Worm (Caenorhabditis elegans): ENCODE measurements around the gene lido-9.

lido-9 gene

ce11 chrII:2987854-2988350 lies 12.7 kb upstream of the lido-9 start, which contains the start of gene lido-7 (continued):
- TF ChIP-seq lim-7 (GFP tag; IDR thresholded peaks at IDR 0.05) (no peak), zfp-2 (tag; optimal IDR thresholded peaks at IDR 0.05) (no peak)

ce11 chrII:2989076-2989475 lies 11.5 kb upstream of the lido-9 start:
- 0 out of 2 replicates have a peak, but pooled peaks have one; percentile 20 for TF ChIP-seq madf-9 (GFP tag; conservative IDR thresholded peaks at IDR 0.05)
- TF ChIP-seq dmd-8 (GFP tag; IDR thresholded peaks at IDR 0.05) = 0 out of 2 replicates have a peak, but pooled peaks have one; percentile 22
- TF ChIP-seq set-16 (GFP tag; IDR thresholded peaks at IDR 0.05) = peak; percentile 75

DNA sequence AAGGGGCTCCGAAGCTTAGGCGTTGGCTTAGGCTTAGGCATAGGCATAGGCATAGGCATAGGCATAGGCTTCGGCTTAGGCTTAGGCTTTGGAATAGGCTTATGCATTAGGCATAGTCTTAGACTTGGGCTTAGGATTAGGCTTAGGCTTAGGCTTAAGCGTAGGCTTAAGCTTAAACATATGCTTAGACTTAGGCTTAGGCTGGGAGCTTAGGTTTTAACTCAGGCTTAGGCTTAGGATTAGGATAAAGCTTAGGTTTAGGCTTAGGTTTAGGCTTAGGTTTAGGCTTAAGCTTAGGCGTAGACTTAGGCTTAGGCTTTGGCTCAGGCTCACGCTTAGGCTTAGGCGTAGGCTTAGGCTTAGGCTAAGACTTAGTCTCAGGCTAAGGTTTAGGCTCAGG lies 10.5 kb upstream of the lido-9 start:
- TF ChIP-seq lsy-2 (tag; optimal IDR thresholded peaks at IDR 0.05) (no peak), lin-1 (GFP tag; IDR thresholded peaks at IDR 0.05) (no peak), unc-62 (GFP tag; optimal IDR thresholded peaks at IDR 0.05 in 1 of 2) (peak in 1 of 2 experiments; percentile 75), unc-62 (tag; optimal IDR thresholded peaks at IDR 0.05) (no peak)

DNA sequence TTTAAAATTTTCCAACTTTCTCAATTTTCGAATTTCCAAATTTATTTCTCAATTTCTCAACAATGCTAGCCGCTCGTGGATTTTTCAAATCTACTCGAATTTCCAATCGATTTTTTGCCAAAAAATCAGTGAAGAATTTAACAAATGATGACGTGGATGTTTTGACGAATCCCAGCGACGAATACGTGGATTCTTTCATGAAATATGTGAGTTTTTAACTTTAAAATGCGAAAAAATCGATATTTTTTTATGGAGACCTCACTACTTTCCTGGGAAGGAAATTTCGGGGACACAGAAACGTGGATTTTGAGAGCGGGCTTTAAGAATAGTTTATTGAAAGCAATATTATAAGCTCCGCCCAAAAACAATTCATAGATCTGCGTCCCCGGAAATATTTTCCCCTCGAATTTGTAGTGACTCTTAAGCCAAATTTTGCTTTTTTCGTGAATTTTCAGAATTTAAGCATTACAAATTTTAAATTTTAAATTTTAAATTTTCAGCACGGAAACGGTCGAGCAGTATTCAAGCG lies 8.9 kb upstream of the lido-9 start, which contains the start of gene K08A2.2:
Gene K08A2.2, plus strand, starts transcription at position 51 of the 529 bp plus-strand sequence.
- peak in 1 of 2 experiments; percentile 35 for TF ChIP-seq hif-1 (tag; optimal IDR thresholded peaks at IDR 0.05)
- TF ChIP-seq unc-130 (GFP tag; optimal IDR thresholded peaks at IDR 0.05) = peak; percentile 31
- no peak for TF ChIP-seq madf-5 (GFP tag; IDR thresholded peaks at IDR 0.05)
- TF ChIP-seq daf-16 (GFP tag; optimal IDR thresholded peaks at IDR 0.05) = no peak
- no peak for TF ChIP-seq daf-16 (tag; optimal IDR thresholded peaks at IDR 0.05)
- no peak for TF ChIP-seq dpl-1 (GFP tag; optimal IDR thresholded peaks at IDR 0.05)
- 0 out of 2 replicates have a peak, but pooled peaks have one; percentile 34 for TF ChIP-seq ZK337.2 (GFP tag; IDR thresholded peaks at IDR 0.05)
- TF ChIP-seq T20F7.1 (GFP tag; optimal IDR thresholded peaks at IDR 0.05) = no peak
- TF ChIP-seq nhr-6 (tag; optimal IDR thresholded peaks at IDR 0.05) = no peak
- TF ChIP-seq nhr-237 (tag; optimal IDR thresholded peaks at IDR 0.05) = no peak
- peak; percentile 91 for TF ChIP-seq mes-2 (tag; optimal IDR thresholded peaks at IDR 0.05; ENCODE audit: poor library complexity, severe bottlenecking)
- TF ChIP-seq dmd-9 (GFP tag; IDR thresholded peaks at IDR 0.05) = peak; percentile 18; the same call in 1 of the 2 replicates
- TF ChIP-seq ceh-44 (GFP tag; IDR thresholded peaks at IDR 0.05) = 0 out of 2 replicates have a peak, but pooled peaks have one; percentile 46

DNA sequence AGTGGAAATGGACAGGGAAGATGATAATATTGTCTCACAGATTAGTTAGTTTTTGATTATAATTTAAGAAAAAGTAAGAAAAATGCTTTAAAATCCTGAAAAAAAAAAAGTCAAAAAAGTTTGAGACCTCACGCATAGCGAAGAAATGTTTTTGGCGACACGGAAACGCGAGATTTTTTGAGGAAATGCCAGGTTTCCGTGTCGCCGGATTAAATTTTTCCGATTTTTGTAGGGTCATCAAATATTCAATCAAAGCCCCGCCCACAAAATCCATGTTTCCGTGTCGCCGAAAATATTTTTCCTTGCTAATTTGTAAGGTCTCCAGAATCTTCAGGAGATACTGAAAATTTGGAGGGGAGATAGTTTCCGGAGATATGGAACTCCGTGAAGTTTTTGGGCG lies 8.3 kb upstream of the lido-9 start:
- TF ChIP-seq mes-2 (tag; optimal IDR thresholded peaks at IDR 0.05; ENCODE audit: poor library complexity, severe bottlenecking) (peak; percentile 53), unc-130 (GFP tag; optimal IDR thresholded peaks at IDR 0.05) (no peak), dmd-8 (GFP tag; IDR thresholded peaks at IDR 0.05) (no peak)

DNA sequence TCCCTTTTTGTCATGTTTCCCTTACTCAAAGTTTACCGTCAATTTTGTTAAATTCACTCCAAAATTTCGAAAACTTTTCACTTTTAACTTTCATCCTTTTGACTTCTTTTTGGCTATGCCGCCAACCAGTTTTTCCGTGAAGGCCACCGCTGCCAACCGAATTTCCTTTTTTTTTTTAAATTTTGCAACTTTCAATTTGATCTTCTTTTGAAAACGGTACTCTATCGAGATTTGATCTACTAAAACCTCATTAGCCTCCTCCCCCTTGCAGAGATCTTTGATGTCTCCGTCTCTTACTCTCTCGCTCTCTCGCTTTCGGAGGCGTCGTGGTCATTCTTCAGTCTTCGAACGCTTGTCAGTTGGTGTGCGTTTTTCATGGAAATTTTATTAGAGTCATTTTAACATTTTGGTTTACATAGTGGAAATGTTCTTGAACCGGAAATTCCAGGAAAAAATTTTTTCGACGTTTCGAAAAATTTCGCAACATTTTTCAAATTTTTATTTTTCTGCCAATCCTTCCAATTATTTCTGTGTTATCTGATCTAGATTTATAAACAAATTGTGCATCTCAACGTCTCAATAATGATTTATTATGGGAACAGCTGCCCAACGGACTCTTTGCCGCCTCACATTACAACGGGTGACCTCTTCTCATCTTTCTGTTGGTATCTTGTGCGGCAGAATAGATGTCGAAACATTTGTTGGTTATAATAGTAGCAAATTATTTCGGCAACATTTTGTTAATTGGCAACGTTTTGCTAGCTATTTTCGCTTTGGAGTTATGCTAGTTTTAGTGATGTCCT lies 5.8 kb upstream of the lido-9 start:
- TF ChIP-seq aha-1 (tag) (peak; percentile 77), nhr-77 (tag; optimal IDR thresholded peaks at IDR 0.05) (no peak), F49E8.2 (tag; optimal IDR thresholded peaks at IDR 0.05; ENCODE audit: borderline replicate concordance) (no peak), ceh-20 (GFP tag; IDR thresholded peaks at IDR 0.05) (0 out of 2 replicates have a peak, but pooled peaks have one; percentile 10)

ce11 chrII:2996721-2997120 lies 3.8 kb upstream of the lido-9 start, which contains the start of gene lido-8:
Gene lido-8, plus strand, starts transcription at chrII:2997021.
- TF ChIP-seq aha-1 (tag) = peak; percentile 52
- no peak for TF ChIP-seq aly-2 (tag; optimal IDR thresholded peaks at IDR 0.05)
